Worm (Caenorhabditis elegans) whole organism, late embryonic: ENCODE data around the gene glb-15.

Experiments used
- ceh-30 ChIP-seq: fragments of 150-350 bp; optimal IDR thresholded peaks from 2 replicates; lab custom pipeline; 2014; ENCODE audit warnings: missing biosample characterization, missing genetic modification characterization
- ceh-34 ChIP-seq: sonication (generic microtip); optimal IDR thresholded peaks from 2 replicates; lab custom pipeline; 2016; ENCODE audit warnings: mild to moderate bottlenecking, missing genetic modification characterization, missing compliant biosample characterization
- dmd-4 ChIP-seq: sonication (generic microtip); optimal IDR thresholded peaks from 2 replicates; lab custom pipeline; 2016; ENCODE audit warnings: borderline replicate concordance, missing genetic modification characterization, missing compliant biosample characterization
- ets-4 ChIP-seq: sonication (generic microtip); optimal IDR thresholded peaks from 2 replicates; lab custom pipeline; 2016; ENCODE audit warnings: missing genetic modification characterization, missing compliant biosample characterization
- pha-4 ChIP-seq: fragments of 150-350 bp; optimal IDR thresholded peaks from 2 replicates; lab custom pipeline; 2018; ENCODE audit warnings: missing biosample characterization, missing genetic modification reagents, missing genetic modification characterization
- pqm-1 ChIP-seq: sonication (generic microtip); optimal IDR thresholded peaks from 2 replicates; lab custom pipeline; 2016; ENCODE audit warnings: missing genetic modification characterization, missing compliant biosample characterization
- unc-86 ChIP-seq: sonication (generic microtip); optimal IDR thresholded peaks from 2 replicates; lab custom pipeline; 2016; ENCODE audit warnings: missing genetic modification characterization, missing compliant biosample characterization
- ztf-16 ChIP-seq: sonication (generic microtip); optimal IDR thresholded peaks from 2 replicates; lab custom pipeline; 2017; ENCODE audit warnings: missing genetic modification characterization, missing compliant biosample characterization

ce11 chrV:11631128-11631527 is 13.1 kb upstream of the glb-15 start:
- TF ChIP-seq ets-4 (tag; lab: Kevin White, UChicago), result no peak
- TF ChIP-seq ceh-34 (tag; lab: Kevin White, UChicago), result no peak
- TF ChIP-seq pqm-1 (tag; lab: Kevin White, UChicago), result no peak
- TF ChIP-seq pha-4 (tag; lab: Kevin White, UChicago), result no peak
- TF ChIP-seq dmd-4 (tag; lab: Kevin White, UChicago), result no peak
- no peak for TF ChIP-seq ztf-16
- TF ChIP-seq unc-86 (tag; lab: Kevin White, UChicago), result no peak
- no peak for TF ChIP-seq ceh-30
